Fruit fly (Drosophila melanogaster) whole organism, embryonic: ENCODE results near the gene Abca3.

Experiments used
- Blimp-1 ChIP-seq: fragments of 200-800 bp; sonication (Bioruptor generic); optimal IDR thresholded peaks from 3 replicates; lab custom pipeline; 2018; ENCODE audit warnings: missing biosample characterization, missing genetic modification characterization, mild to moderate bottlenecking, moderate library complexity, missing genetic modification reagents
- CG11247 ChIP-seq: fragments of 200-800 bp; sonication (Bioruptor generic); IDR thresholded peaks from 2 replicates; pipeline ENCODE4 v1.3.6; 2022; ENCODE audit warnings: missing biosample characterization, missing genetic modification characterization
- CG14667 ChIP-seq: fragments of 200-800 bp; sonication (Bioruptor generic); IDR thresholded peaks from 2 replicates; pipeline ENCODE4 v1.3.6; 2022; ENCODE audit warnings: missing biosample characterization, missing genetic modification characterization
- CG14965 ChIP-seq: fragments of 200-800 bp; sonication (Bioruptor generic); optimal IDR thresholded peaks from 2 replicates; lab custom pipeline; 2016; ENCODE audit warnings: missing biosample characterization, missing genetic modification characterization, borderline replicate concordance
- CG15696 ChIP-seq: fragments of 200-800 bp; sonication (Bioruptor generic); optimal IDR thresholded peaks from 2 replicates; lab custom pipeline; 2019; ENCODE audit warnings: missing biosample characterization, mild to moderate bottlenecking, missing genetic modification characterization, moderate library complexity
- CG17385 ChIP-seq: fragments of 200-800 bp; sonication (Bioruptor generic); optimal IDR thresholded peaks from 3 replicates; lab custom pipeline; 2018; ENCODE audit warnings: missing biosample characterization, mild to moderate bottlenecking, missing genetic modification characterization
- CG17912 ChIP-seq: fragments of 200-800 bp; sonication (Bioruptor generic); optimal IDR thresholded peaks from 2 replicates; lab custom pipeline; 2018; ENCODE audit warnings: missing biosample characterization, mild to moderate bottlenecking, missing genetic modification characterization
- CG1792 ChIP-seq: fragments of 200-800 bp; sonication (Bioruptor generic); optimal IDR thresholded peaks from 2 replicates; lab custom pipeline; 2016; ENCODE audit warnings: missing biosample characterization, missing genetic modification characterization
- CG18599 ChIP-seq: fragments of 200-800 bp; sonication (Bioruptor generic); optimal IDR thresholded peaks from 3 replicates; lab custom pipeline; 2017; ENCODE audit warnings: missing biosample characterization, missing genetic modification characterization, mild to moderate bottlenecking, moderate library complexity, missing genetic modification reagents
- CG31365 ChIP-seq: fragments of 200-800 bp; sonication (Bioruptor generic); optimal IDR thresholded peaks from 2 replicates; lab custom pipeline; 2018; ENCODE audit warnings: missing biosample characterization, mild to moderate bottlenecking, missing genetic modification characterization
- CG31388 ChIP-seq: fragments of 200-800 bp; sonication (Bioruptor generic); optimal IDR thresholded peaks from 2 replicates; lab custom pipeline; 2016; ENCODE audit warnings: missing biosample characterization, missing genetic modification characterization
- CG32772 ChIP-seq: fragments of 200-800 bp; sonication (Bioruptor generic); IDR thresholded peaks from 2 replicates; pipeline ENCODE4 v1.3.6; 2022; ENCODE audit warnings: missing biosample characterization, missing genetic modification characterization
- CG42726 ChIP-seq: fragments of 200-800 bp; sonication (Bioruptor generic); IDR thresholded peaks from 2 replicates; pipeline ENCODE4 v1.3.6; 2022; ENCODE audit warnings: missing biosample characterization, missing genetic modification characterization; ENCODE audit not compliant: partially characterized antibody
- CG4360 ChIP-seq: fragments of 200-800 bp; sonication (Bioruptor generic); IDR thresholded peaks from 2 replicates; pipeline ENCODE4 v1.3.6; 2022; ENCODE audit warnings: missing biosample characterization, missing genetic modification characterization
- CG43689 ChIP-seq: fragments of 200-800 bp; sonication (Bioruptor generic); IDR thresholded peaks from 2 replicates; pipeline ENCODE4 v1.3.6; 2022; ENCODE audit warnings: missing biosample characterization, missing genetic modification characterization
- CG4404 ChIP-seq: fragments of 200-800 bp; sonication (Bioruptor generic); IDR thresholded peaks from 2 replicates; pipeline ENCODE4 v1.3.6; 2022; ENCODE audit warnings: missing biosample characterization, missing genetic modification characterization
- CG5180 ChIP-seq: fragments of 200-800 bp; sonication (Bioruptor generic); optimal IDR thresholded peaks from 3 replicates; lab custom pipeline; 2017; ENCODE audit warnings: missing biosample characterization, missing genetic modification characterization, mild to moderate bottlenecking, moderate library complexity, missing genetic modification reagents
- CG6854 ChIP-seq: fragments of 200-800 bp; sonication (Bioruptor generic); optimal IDR thresholded peaks from 3 replicates; lab custom pipeline; 2017; ENCODE audit warnings: missing biosample characterization, mild to moderate bottlenecking, missing genetic modification characterization
- Dad ChIP-seq: fragments of 200-800 bp; sonication (Bioruptor generic); optimal IDR thresholded peaks from 3 replicates; lab custom pipeline; 2016; ENCODE audit warnings: missing biosample characterization, missing genetic modification characterization
- Dp ChIP-seq: fragments of 200-800 bp; sonication (Bioruptor generic); optimal IDR thresholded peaks from 2 replicates; lab custom pipeline; 2018; ENCODE audit warnings: missing biosample characterization, mild to moderate bottlenecking, missing genetic modification characterization, moderate library complexity
- Dref ChIP-seq: fragments of 200-800 bp; sonication (Bioruptor generic); IDR thresholded peaks from 2 replicates; pipeline ENCODE4 v1.3.6; 2022; ENCODE audit warnings: missing biosample characterization, missing genetic modification characterization
- E2f2 ChIP-seq: fragments of 200-800 bp; sonication (Bioruptor generic); IDR thresholded peaks from 2 replicates; pipeline ENCODE4 v1.3.6; 2022; ENCODE audit warnings: missing biosample characterization, missing genetic modification characterization
- Eip74EF ChIP-seq, 2 experiments: fragments of 200-800 bp in 1 of 2; fragments of >200 bp in 1 of 2; sonication (Bioruptor generic) in 1 of 2; optimal IDR thresholded peaks; 2 replicates each; lab custom pipeline; 2017 to 2019; ENCODE audit warnings: missing biosample characterization in 2 of 2, missing genetic modification characterization in 2 of 2, mild to moderate bottlenecking in 1 of 2, moderate library complexity in 1 of 2
- Ets97D ChIP-seq: fragments of 200-800 bp; sonication (Bioruptor generic); optimal IDR thresholded peaks from 3 replicates; lab custom pipeline; 2016; ENCODE audit warnings: missing biosample characterization, missing genetic modification characterization
- MTF-1 ChIP-seq: fragments of 200-800 bp; sonication (Bioruptor generic); optimal IDR thresholded peaks from 2 replicates; lab custom pipeline; 2018; ENCODE audit warnings: missing biosample characterization, mild to moderate bottlenecking, missing genetic modification characterization, borderline replicate concordance
- NC2α ChIP-seq: fragments of 200-800 bp; sonication (Bioruptor generic); optimal IDR thresholded peaks from 2 replicates; lab custom pipeline; 2016; ENCODE audit warnings: missing biosample characterization, missing genetic modification characterization
- Oaz ChIP-seq: fragments of 200-800 bp; sonication (Bioruptor generic); IDR thresholded peaks from 2 replicates; pipeline ENCODE4 v1.3.6; 2022; ENCODE audit warnings: missing biosample characterization, missing genetic modification characterization
- Optix ChIP-seq: fragments of 200-800 bp; sonication (Bioruptor generic); IDR thresholded peaks from 3 replicates; pipeline ENCODE4 v1.3.6; 2022; ENCODE audit warnings: missing biosample characterization, missing genetic modification characterization
- Scr ChIP-seq: fragments of 200-800 bp; sonication (Bioruptor generic); IDR thresholded peaks from 2 replicates; pipeline ENCODE4 v1.3.6; 2022; ENCODE audit warnings: missing biosample characterization, missing genetic modification characterization; ENCODE audit not compliant: partially characterized antibody
- Sin3A ChIP-seq: fragments of >200 bp; optimal IDR thresholded peaks from 2 replicates; lab custom pipeline; 2018
- Sry-δ ChIP-seq: fragments of 200-800 bp; sonication (Bioruptor generic); optimal IDR thresholded peaks from 2 replicates; lab custom pipeline; 2016; ENCODE audit warnings: missing biosample characterization, missing genetic modification characterization
- cad ChIP-seq: fragments of >200 bp; optimal IDR thresholded peaks from 2 replicates; lab custom pipeline; 2017; ENCODE audit warnings: missing biosample characterization, missing genetic modification characterization
- cg ChIP-seq: fragments of 200-800 bp; sonication (Bioruptor generic); optimal IDR thresholded peaks from 3 replicates; lab custom pipeline; 2019; ENCODE audit warnings: missing biosample characterization, mild to moderate bottlenecking, missing genetic modification characterization, moderate library complexity
- chinmo ChIP-seq: fragments of 200-800 bp; sonication (Bioruptor generic); IDR thresholded peaks from 4 replicates; pipeline ENCODE4 v1.3.6; 2022; ENCODE audit warnings: missing biosample characterization, missing genetic modification characterization; ENCODE audit not compliant: partially characterized antibody
- crol ChIP-seq: fragments of 200-800 bp; sonication (Bioruptor generic); IDR thresholded peaks from 2 replicates; pipeline ENCODE4 v1.3.6; 2022; ENCODE audit warnings: missing biosample characterization, missing genetic modification characterization
- fd96Cb ChIP-seq: fragments of 200-800 bp; sonication (Bioruptor generic); optimal IDR thresholded peaks from 2 replicates; lab custom pipeline; 2018; ENCODE audit warnings: missing biosample characterization, mild to moderate bottlenecking, missing genetic modification characterization, moderate library complexity
- fru ChIP-seq: fragments of >200 bp; optimal IDR thresholded peaks from 2 replicates; lab custom pipeline; 2017
- her ChIP-seq: fragments of 200-800 bp; sonication (Bioruptor generic); optimal IDR thresholded peaks from 2 replicates; lab custom pipeline; 2016; ENCODE audit warnings: missing biosample characterization, missing genetic modification characterization
- hth ChIP-seq: fragments of >200 bp; optimal IDR thresholded peaks from 2 replicates; lab custom pipeline; 2017; ENCODE audit warnings: inconsistent platforms
- kni ChIP-seq: fragments of 200-800 bp; sonication (Bioruptor generic); optimal IDR thresholded peaks from 3 replicates; lab custom pipeline; 2017; ENCODE audit warnings: mild to moderate bottlenecking, missing biosample characterization, missing genetic modification reagents, missing genetic modification characterization
- lab ChIP-seq: fragments of 200-800 bp; sonication (Bioruptor generic); optimal IDR thresholded peaks from 3 replicates; lab custom pipeline; 2017; ENCODE audit warnings: missing biosample characterization, missing genetic modification characterization, mild to moderate bottlenecking, moderate library complexity, missing genetic modification reagents
- lola ChIP-seq, 3 experiments: fragments of >200 bp in 2 of 3; fragments of 200-800 bp in 1 of 3; sonication (Bioruptor generic) in 1 of 3; optimal IDR thresholded peaks; 2 replicates each; lab custom pipeline; 2017 to 2019; ENCODE audit warnings: missing biosample characterization in 3 of 3, missing genetic modification characterization in 3 of 3, mild to moderate bottlenecking in 1 of 3, moderate library complexity in 1 of 3
- mam ChIP-seq: fragments of 200-800 bp; sonication (Bioruptor generic); optimal IDR thresholded peaks from 3 replicates; lab custom pipeline; 2016; ENCODE audit warnings: missing biosample characterization, missing genetic modification characterization
- mld ChIP-seq: fragments of 200-800 bp; sonication (Bioruptor generic); IDR thresholded peaks from 3 replicates; pipeline ENCODE4 v1.3.6; 2022; ENCODE audit warnings: missing biosample characterization, missing genetic modification characterization; ENCODE audit not compliant: partially characterized antibody
- nom ChIP-seq: fragments of 200-800 bp; sonication (Bioruptor generic); optimal IDR thresholded peaks from 2 replicates; lab custom pipeline; 2017; ENCODE audit warnings: missing biosample characterization, missing genetic modification characterization, mild to moderate bottlenecking, moderate library complexity, missing genetic modification reagents
- onecut ChIP-seq: fragments of 200-800 bp; sonication (Bioruptor generic); IDR thresholded peaks from 2 replicates; pipeline ENCODE4 v1.3.6; 2022; ENCODE audit warnings: missing biosample characterization, missing genetic modification characterization
- slou ChIP-seq: fragments of 200-800 bp; sonication (Bioruptor generic); optimal IDR thresholded peaks from 3 replicates; lab custom pipeline; 2016; ENCODE audit warnings: missing biosample characterization, missing genetic modification characterization
- sqz ChIP-seq: fragments of 200-800 bp; sonication (Bioruptor generic); optimal IDR thresholded peaks from 3 replicates; lab custom pipeline; 2018; ENCODE audit warnings: missing biosample characterization, mild to moderate bottlenecking, missing genetic modification characterization
- zf30C ChIP-seq: fragments of 200-800 bp; sonication (Bioruptor generic); optimal IDR thresholded peaks from 3 replicates; lab custom pipeline; 2018; ENCODE audit warnings: missing biosample characterization, mild to moderate bottlenecking, missing genetic modification characterization

Abca3 gene

DNA sequence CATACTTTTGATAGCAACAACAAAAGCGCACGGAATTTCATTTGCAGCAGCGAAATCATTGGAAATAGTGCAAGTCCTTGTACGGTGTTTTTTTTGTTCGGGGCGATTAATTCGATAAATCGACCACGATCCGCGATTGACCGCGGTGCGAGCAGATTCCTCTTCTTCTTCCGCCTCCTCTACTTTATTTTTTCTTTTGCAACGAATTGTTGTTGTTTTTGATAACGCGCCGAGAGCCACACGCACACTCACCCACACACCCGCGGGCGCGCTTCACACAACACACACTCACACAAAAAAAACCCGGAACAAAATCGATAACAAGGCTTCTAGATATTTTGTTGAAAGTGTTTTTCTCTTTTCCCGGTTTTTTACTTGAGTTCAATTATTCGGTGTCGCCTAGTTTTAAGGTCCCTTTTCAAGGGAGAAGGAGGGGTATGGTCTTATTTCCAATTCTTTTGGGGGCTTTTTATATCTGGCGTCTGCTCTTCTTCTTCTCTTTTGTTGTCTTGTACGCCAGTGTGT, 16.8 kb upstream of the Abca3 start:
- TF ChIP-seq CG14667 (GFP tag; lab: Robert Waterston, UW) (no peak), Dref (peak; percentile 45), cad (GFP tag; lab: Kevin White, UChicago) (no peak), CG17912 (GFP tag; lab: Kevin White, UChicago) (no peak), chinmo (GFP tag; lab: Robert Waterston, UW) (0 out of 4 replicates have a peak, but pooled peaks have one; percentile 23), CG4404 (no peak), CG42726 (GFP tag; lab: Robert Waterston, UW) (no peak), cg (GFP tag; lab: Kevin White, UChicago) (peak; percentile 70), Eip74EF (GFP tag; optimal IDR thresholded peaks at IDR 0.05; lab: Kevin White, UChicago) (peak in 1 of 2 experiments; percentile 66), Scr (no peak), her (no peak), NC2α (no peak), CG17385 (GFP tag; lab: Kevin White, UChicago) (peak; percentile 82), MTF-1 (GFP tag; lab: Kevin White, UChicago) (no peak), Sry-δ (no peak), lola (GFP tag; optimal IDR thresholded peaks at IDR 0.05; lab: Kevin White, UChicago) (peak in 1 of 3 experiments; percentile 5), sqz (GFP tag; lab: Kevin White, UChicago) (peak; percentile 21), nom (GFP tag; lab: Kevin White, UChicago) (peak; percentile 4), CG4360 (peak; percentile 79), zf30C (no peak), Ets97D (GFP tag; lab: Kevin White, UChicago) (no peak), CG15696 (tag; lab: Kevin White, UChicago) (no peak), crol (GFP tag; lab: Robert Waterston, UW) (0 out of 2 replicates have a peak, but pooled peaks have one; percentile 12), onecut (GFP tag; lab: Robert Waterston, UW) (peak; percentile 81)

DNA sequence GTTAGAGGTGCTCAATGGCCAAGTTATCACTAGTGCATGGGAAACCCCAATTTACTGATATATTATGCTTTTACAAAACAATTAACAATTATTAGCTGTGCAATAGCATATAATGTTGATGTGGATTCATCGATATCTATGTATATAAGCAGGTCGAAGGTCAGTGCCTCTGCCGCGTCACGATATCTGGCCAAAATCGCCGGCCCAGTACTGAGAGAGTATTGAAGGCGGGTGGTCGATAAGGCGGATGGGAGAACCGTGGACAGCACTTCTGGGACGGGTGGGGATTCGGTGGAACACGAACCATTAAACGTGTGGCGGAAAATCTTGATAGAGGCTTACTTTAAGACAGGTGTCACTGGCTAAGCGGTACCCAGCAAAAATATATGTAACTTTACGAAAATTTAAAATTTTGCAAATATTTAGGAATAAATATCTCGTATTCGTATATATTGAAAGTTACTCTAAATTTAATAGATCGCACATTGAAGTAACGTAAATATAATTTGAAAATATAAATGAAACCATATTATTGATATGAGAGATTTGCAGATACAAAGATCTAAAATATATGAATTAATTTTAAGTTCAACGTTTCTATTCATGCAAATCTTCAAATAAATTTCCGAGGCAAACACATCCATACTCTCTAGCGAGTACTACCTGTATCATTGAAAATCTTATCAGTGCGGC, 16.0 kb upstream of the Abca3 start:
- TF ChIP-seq CG31388 (no peak), CG32772 (GFP tag; lab: Robert Waterston, UW) (no peak), CG14965 (no peak), CG17385 (GFP tag; lab: Kevin White, UChicago) (no peak), mam (GFP tag; lab: Kevin White, UChicago) (no peak), hth (lab: Kevin White, UChicago) (no peak), Dad (GFP tag; lab: Kevin White, UChicago) (no peak), lab (GFP tag; lab: Kevin White, UChicago) (peak; percentile 71), fd96Cb (tag; lab: Kevin White, UChicago) (peak; percentile 59), kni (GFP tag; lab: Kevin White, UChicago) (no peak), Oaz (GFP tag; lab: Robert Waterston, UW) (no peak), CG6854 (GFP tag; lab: Kevin White, UChicago) (no peak), CG31365 (tag; lab: Kevin White, UChicago) (no peak), fru (lab: Kevin White, UChicago) (no peak), E2f2 (no peak), mld (GFP tag; lab: Robert Waterston, UW) (no peak), Blimp-1 (GFP tag; lab: Kevin White, UChicago) (no peak), CG11247 (GFP tag; lab: Robert Waterston, UW) (no peak), CG18599 (GFP tag; lab: Kevin White, UChicago) (peak; percentile 83), Dp (GFP tag; lab: Kevin White, UChicago) (no peak), slou (no peak), CG4404 (no peak), Sin3A (lab: Kevin White, UChicago) (no peak), lola (GFP tag; optimal IDR thresholded peaks at IDR 0.05; lab: Kevin White, UChicago) (no peak), Optix (GFP tag; lab: Robert Waterston, UW) (no peak), CG5180 (GFP tag; lab: Kevin White, UChicago) (no peak), CG1792 (GFP tag; lab: Kevin White, UChicago) (no peak), CG43689 (no peak)
